Fruit fly (Drosophila melanogaster) whole organism, embryonic: ENCODE data around the gene CG12546.
"Not testable (repeated sequence)": the region's sequence is repeated elsewhere in the genome, so short reads cannot be mapped to it uniquely, and the experiment has no call there.

Source experiments
- Gsc ChIP-seq: fragments of 200-800 bp; sonication (Bioruptor generic); IDR thresholded peaks from 2 replicates; pipeline ENCODE4 v1.3.6; 2022; ENCODE audit warnings: missing biosample characterization, missing genetic modification characterization
- Hr39 ChIP-seq: fragments of >200 bp; optimal IDR thresholded peaks from 2 replicates; lab custom pipeline; 2017
- Mes4 ChIP-seq: fragments of 200-800 bp; sonication (Bioruptor generic); optimal IDR thresholded peaks from 2 replicates; lab custom pipeline; 2016; ENCODE audit warnings: missing biosample characterization, missing genetic modification characterization
- Ptx1 ChIP-seq: fragments of 200-800 bp; sonication (Bioruptor generic); IDR thresholded peaks from 2 replicates; pipeline ENCODE4 v1.3.6; 2022; ENCODE audit warnings: missing biosample characterization, missing genetic modification characterization

DNA sequence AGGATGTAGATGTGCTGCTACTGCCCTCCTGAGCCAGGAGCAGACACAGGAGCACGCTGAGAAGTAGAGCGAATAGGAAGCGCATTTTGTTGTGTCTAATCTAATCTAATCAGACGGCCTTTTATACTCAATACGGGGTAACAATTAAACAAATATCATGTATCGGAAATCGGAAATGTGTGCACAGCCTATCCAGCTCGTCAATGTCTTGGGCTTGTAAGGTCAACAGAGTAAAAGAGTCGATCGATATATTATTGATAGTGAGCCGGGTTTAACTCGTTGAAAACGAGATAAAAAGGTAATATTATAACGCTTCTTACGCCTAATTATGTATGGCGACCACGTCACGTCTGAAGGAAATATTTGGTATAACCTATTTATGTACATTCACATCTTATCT, 1.2 kb downstream of the CG12546 start, which contains the start of gene CG14454:
- TF ChIP-seq Gsc; Ptx1 (GFP tag; lab: Robert Waterston, UW); Hr39 (lab: Kevin White, UChicago); Mes4 (GFP tag; lab: Kevin White, UChicago): not testable (repeated sequence)
